Fruit fly (Drosophila melanogaster): ENCODE data around the gene AMPdeam.

The AMPdeam gene

DNA sequence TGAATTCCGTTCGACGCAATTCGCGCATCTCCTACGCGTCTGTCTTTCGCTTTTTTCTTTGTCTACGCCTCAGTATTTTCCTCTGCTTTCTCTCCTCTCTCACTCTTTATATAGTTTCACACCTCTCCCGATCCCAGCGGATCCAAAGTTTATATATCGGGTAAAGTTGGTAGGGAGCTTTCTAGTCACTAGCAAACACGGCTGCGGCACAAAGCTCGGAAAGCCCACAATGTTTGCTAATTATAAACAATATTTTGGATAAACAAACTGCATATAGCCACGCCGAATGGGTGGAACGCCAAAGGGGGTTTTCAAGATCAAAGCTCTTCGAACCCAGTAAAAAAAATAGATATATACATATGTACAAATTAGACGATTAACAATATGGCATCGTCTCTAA, 5.6 kb downstream of the AMPdeam start:
- peak; percentile 66 for TF ChIP-seq fkh (GFP tag; optimal IDR thresholded peaks at IDR 0.05)
- TF ChIP-seq CG9139 (GFP tag; optimal IDR thresholded peaks at IDR 0.05), result peak; percentile 7
- no peak for TF ChIP-seq Lpt (GFP tag; optimal IDR thresholded peaks at IDR 0.05)
- TF ChIP-seq eg (GFP tag; IDR thresholded peaks at IDR 0.05), result peak; percentile 10; the same call in 1 of the 3 replicates
- no peak for TF ChIP-seq net (GFP tag; optimal IDR thresholded peaks at IDR 0.05)
- 0 out of 3 replicates have a peak, but pooled peaks have one; percentile 17 for TF ChIP-seq CG8119 (GFP tag; IDR thresholded peaks at IDR 0.05)
- TF ChIP-seq Eip78C (GFP tag), result peak; percentile 39

DNA sequence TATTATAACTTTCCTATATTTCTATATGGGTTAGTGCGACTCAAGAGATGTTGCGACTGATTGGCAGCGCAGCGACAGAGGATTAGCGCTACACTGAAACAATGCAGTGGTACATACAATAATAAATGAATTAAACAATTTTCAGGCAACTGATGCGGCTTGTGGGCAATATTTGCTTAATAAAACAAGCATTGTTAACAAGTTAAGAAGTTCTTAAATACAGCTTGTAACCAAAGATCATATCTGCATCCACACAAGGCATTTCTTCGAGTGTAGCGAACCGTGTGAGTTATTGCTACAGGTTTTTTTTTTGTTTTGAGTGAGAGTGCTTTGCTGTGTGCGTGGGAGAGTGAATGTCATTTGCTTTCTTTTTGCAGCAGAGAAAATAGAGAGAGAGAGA, 6.8 kb downstream of the AMPdeam start:
- TF ChIP-seq Hr38 (GFP tag; optimal IDR thresholded peaks at IDR 0.05) (peak; percentile 80), CG8119 (GFP tag; IDR thresholded peaks at IDR 0.05) (peak; percentile 96), topi (GFP tag; optimal IDR thresholded peaks at IDR 0.05) (peak; percentile 91), net (GFP tag; optimal IDR thresholded peaks at IDR 0.05) (peak; percentile 93), CG32006 (GFP tag; optimal IDR thresholded peaks at IDR 0.05) (peak; percentile 98), CG9139 (GFP tag; optimal IDR thresholded peaks at IDR 0.05) (peak; percentile 77), Ets96B (tag; optimal IDR thresholded peaks at IDR 0.05) (peak; percentile 77), CG10631 (GFP tag; optimal IDR thresholded peaks at IDR 0.05) (peak; percentile 84), Eip75B (GFP tag; optimal IDR thresholded peaks at IDR 0.05) (peak; percentile 90), Eip93F (GFP tag; optimal IDR thresholded peaks at IDR 0.05) (peak; percentile 45), Hr39 (GFP tag; optimal IDR thresholded peaks at IDR 0.05) (peak; percentile 90), CG4318 (GFP tag; optimal IDR thresholded peaks at IDR 0.05) (peak; percentile 90), esn (GFP tag; optimal IDR thresholded peaks at IDR 0.05) (peak; percentile 89), CG34406 (GFP tag; optimal IDR thresholded peaks at IDR 0.05) (peak; percentile 90), CG6276 (GFP tag; optimal IDR thresholded peaks at IDR 0.05) (peak; percentile 94), CG11902 (GFP tag; optimal IDR thresholded peaks at IDR 0.05) (peak; percentile 79), CG6792 (GFP tag; optimal IDR thresholded peaks at IDR 0.05) (peak; percentile 89), Hr4 (GFP tag; optimal IDR thresholded peaks at IDR 0.05) (peak; percentile 98), ss (GFP tag; optimal IDR thresholded peaks at IDR 0.05) (peak; percentile 63 to 85), CG6163 (GFP tag; IDR thresholded peaks at IDR 0.05) (peak; percentile 94), CG6854 (GFP tag; optimal IDR thresholded peaks at IDR 0.05) (peak; percentile 45), Smox (GFP tag; optimal IDR thresholded peaks at IDR 0.05) (peak; percentile 85), CG1621 (tag; optimal IDR thresholded peaks at IDR 0.05) (peak; percentile 78), vri (GFP tag; optimal IDR thresholded peaks at IDR 0.05) (peak; percentile 86), CG16779 (tag; optimal IDR thresholded peaks at IDR 0.05) (peak; percentile 73), dsx (GFP tag; optimal IDR thresholded peaks at IDR 0.05; ENCODE audit: poor library complexity, severe bottlenecking) (peak; percentile 59), CG7368 (GFP tag; optimal IDR thresholded peaks at IDR 0.05) (peak; percentile 76), eg (GFP tag; IDR thresholded peaks at IDR 0.05) (peak; percentile 96), Sox15 (GFP tag; optimal IDR thresholded peaks at IDR 0.05) (peak; percentile 84), achi (GFP tag; optimal IDR thresholded peaks at IDR 0.05) (peak; percentile 88), CG6808 (GFP tag; optimal IDR thresholded peaks at IDR 0.05) (peak; percentile 78), CG3032 (tag; optimal IDR thresholded peaks at IDR 0.05) (peak; percentile 64), Sox14 (GFP tag; optimal IDR thresholded peaks at IDR 0.05) (peak; percentile 89), CG8632 (GFP tag; optimal IDR thresholded peaks at IDR 0.05) (peak; percentile 84), fkh (GFP tag; optimal IDR thresholded peaks at IDR 0.05) (peak; percentile 20), CG11294 (GFP tag; IDR thresholded peaks at IDR 0.05) (peak; percentile 85), acj6 (GFP tag; optimal IDR thresholded peaks at IDR 0.05) (peak; percentile 87), pdm3 (GFP tag; optimal IDR thresholded peaks at IDR 0.05) (peak; percentile 93), lz (GFP tag; optimal IDR thresholded peaks at IDR 0.05) (peak; percentile 89), Lpt (GFP tag; optimal IDR thresholded peaks at IDR 0.05) (peak; percentile 95), CG3919 (GFP tag; optimal IDR thresholded peaks at IDR 0.05) (peak; percentile 91), spab (GFP tag; optimal IDR thresholded peaks at IDR 0.05) (peak; percentile 76), dac (GFP tag; optimal IDR thresholded peaks at IDR 0.05) (peak; percentile 93), Gug (GFP tag; IDR thresholded peaks at IDR 0.05) (peak; percentile 93), CG10669 (GFP tag; optimal IDR thresholded peaks at IDR 0.05) (peak; percentile 85), Ets21C (GFP tag; optimal IDR thresholded peaks at IDR 0.05) (peak; percentile 81), Met (GFP tag; optimal IDR thresholded peaks at IDR 0.05) (peak; percentile 92), CG31627 (GFP tag; optimal IDR thresholded peaks at IDR 0.05) (peak; percentile 90)
